Fruit fly (Drosophila melanogaster) whole organism, wandering third instar larva: Measurements from ENCODE around the gene CG32228.

Source experiments
- CG32264 ChIP-seq: fragments of 200-800 bp; sonication (Bioruptor generic); optimal IDR thresholded peaks from 2 replicates; lab custom pipeline; 2016; ENCODE audit warnings: missing biosample characterization, missing genetic modification characterization
- CG9705 ChIP-seq: fragments of 200-800 bp; sonication (Bioruptor generic); optimal IDR thresholded peaks from 2 replicates; lab custom pipeline; 2018; ENCODE audit warnings: missing biosample characterization, mild to moderate bottlenecking, missing genetic modification characterization
- CrebA ChIP-seq: fragments of 200-800 bp; sonication (Bioruptor generic); optimal IDR thresholded peaks from 2 replicates; lab custom pipeline; 2016; ENCODE audit warnings: missing biosample characterization, mild to moderate bottlenecking, missing genetic modification characterization, borderline replicate concordance
- Dfd ChIP-seq: fragments of >200 bp; optimal IDR thresholded peaks from 2 replicates; lab custom pipeline; 2017; ENCODE audit warnings: missing biosample characterization, missing genetic modification characterization
- Dif ChIP-seq: fragments of 200-275, 200-300 bp; sonication (Bioruptor generic); optimal IDR thresholded peaks from 2 replicates; lab custom pipeline; 2018; ENCODE audit warnings: missing biosample characterization, missing genetic modification characterization; ENCODE audit not compliant: partially characterized antibody
- GATAd ChIP-seq: sonication (Bioruptor generic); optimal IDR thresholded peaks from 2 replicates; lab custom pipeline; 2016; ENCODE audit warnings: missing biosample characterization, missing genetic modification characterization
- Hr78 ChIP-seq: fragments of >200 bp; optimal IDR thresholded peaks from 2 replicates; lab custom pipeline; 2017; ENCODE audit warnings: missing biosample characterization, missing genetic modification characterization
- Jra ChIP-seq: sonication (Bioruptor generic); optimal IDR thresholded peaks from 2 replicates; lab custom pipeline; 2016; ENCODE audit warnings: missing biosample characterization, missing genetic modification characterization
- Myc ChIP-seq: fragments of >200 bp; optimal IDR thresholded peaks from 2 replicates; lab custom pipeline; 2017
- Rel ChIP-seq, 2 experiments: fragments of 200-800 bp; sonication (Bioruptor generic) in 1 of 2; optimal IDR thresholded peaks; 2 replicates in 1 of 2; 3 replicates in 1 of 2; lab custom pipeline; 2016 to 2019; ENCODE audit warnings: mild to moderate bottlenecking in 2 of 2, missing biosample characterization in 2 of 2, missing genetic modification characterization in 2 of 2, moderate library complexity in 1 of 2
- Sp1 ChIP-seq: fragments of 200-800 bp; sonication (Bioruptor generic); optimal IDR thresholded peaks from 3 replicates; lab custom pipeline; 2019; ENCODE audit warnings: missing biosample characterization, mild to moderate bottlenecking, missing genetic modification characterization, moderate library complexity
- Vsx2 ChIP-seq: fragments of 200-300, 225-300 bp; sonication (Bioruptor generic); optimal IDR thresholded peaks from 2 replicates; lab custom pipeline; 2018; ENCODE audit warnings: missing biosample characterization, missing genetic modification characterization; ENCODE audit not compliant: partially characterized antibody
- br ChIP-seq: fragments of 200-800 bp; sonication (Bioruptor generic); optimal IDR thresholded peaks from 2 replicates; lab custom pipeline; 2016; ENCODE audit warnings: missing biosample characterization, missing genetic modification characterization
- dl ChIP-seq, 2 experiments: fragments of 175-275, 200-275 bp in 1 of 2; fragments of 200-275 bp in 1 of 2; sonication (Bioruptor generic); optimal IDR thresholded peaks; lab custom pipeline; 2018; ENCODE audit warnings: mild to moderate bottlenecking in 2 of 2, missing biosample characterization in 2 of 2, missing genetic modification characterization in 2 of 2, moderate library complexity in 2 of 2; ENCODE audit not compliant: partially characterized antibody in 2 of 2, insufficient read depth in 1 of 2
- dmrt93B ChIP-seq: fragments of 200-800 bp; sonication (Bioruptor generic); optimal IDR thresholded peaks from 2 replicates; lab custom pipeline; 2018; ENCODE audit warnings: missing biosample characterization, mild to moderate bottlenecking, missing genetic modification characterization
- ey ChIP-seq: fragments of 200-800 bp; sonication (Bioruptor generic); optimal IDR thresholded peaks from 2 replicates; lab custom pipeline; 2016; ENCODE audit warnings: missing biosample characterization, missing genetic modification characterization
- foxo ChIP-seq, 2 experiments: fragments of 200-800 bp; sonication (Bioruptor generic); optimal IDR thresholded peaks; 2 replicates in 1 of 2; 3 replicates in 1 of 2; lab custom pipeline; 2016 to 2017; ENCODE audit warnings: missing biosample characterization in 2 of 2, missing genetic modification characterization in 2 of 2
- fru ChIP-seq: fragments of 200-800 bp; sonication (Bioruptor generic); optimal IDR thresholded peaks from 3 replicates; lab custom pipeline; 2016; ENCODE audit warnings: missing biosample characterization, mild to moderate bottlenecking, missing genetic modification characterization
- h ChIP-seq: fragments of 200-800 bp; sonication (Bioruptor generic); optimal IDR thresholded peaks from 3 replicates; lab custom pipeline; 2016; ENCODE audit warnings: missing biosample characterization, mild to moderate bottlenecking, missing genetic modification characterization
- jim ChIP-seq: fragments of 175-275, 200-325 bp; sonication (Bioruptor generic); optimal IDR thresholded peaks from 2 replicates; lab custom pipeline; 2016; ENCODE audit warnings: missing biosample characterization, mild to moderate bottlenecking, missing genetic modification characterization
- lola ChIP-seq: fragments of >200 bp; optimal IDR thresholded peaks from 2 replicates; lab custom pipeline; 2017; ENCODE audit warnings: missing biosample characterization, missing genetic modification characterization
- rgr ChIP-seq: fragments of 200-800 bp; sonication (Bioruptor generic); optimal IDR thresholded peaks from 3 replicates; lab custom pipeline; 2016; ENCODE audit warnings: missing biosample characterization, mild to moderate bottlenecking, missing genetic modification characterization
- sage ChIP-seq: fragments of 200-800 bp; sonication (Bioruptor generic); optimal IDR thresholded peaks from 2 replicates; lab custom pipeline; 2016; ENCODE audit warnings: missing biosample characterization, mild to moderate bottlenecking, missing genetic modification characterization
- sv ChIP-seq: fragments of 200-800 bp; sonication (Bioruptor generic); optimal IDR thresholded peaks from 3 replicates; lab custom pipeline; 2016; ENCODE audit warnings: missing biosample characterization, missing genetic modification characterization
- usp ChIP-seq: fragments of >200 bp; optimal IDR thresholded peaks from 2 replicates; lab custom pipeline; 2017; ENCODE audit warnings: missing biosample characterization, missing genetic modification characterization
- woc ChIP-seq: sonication (Bioruptor generic); optimal IDR thresholded peaks from 2 replicates; lab custom pipeline; 2016; ENCODE audit warnings: missing biosample characterization, mild to moderate bottlenecking, missing genetic modification characterization

The CG32228 gene

DNA sequence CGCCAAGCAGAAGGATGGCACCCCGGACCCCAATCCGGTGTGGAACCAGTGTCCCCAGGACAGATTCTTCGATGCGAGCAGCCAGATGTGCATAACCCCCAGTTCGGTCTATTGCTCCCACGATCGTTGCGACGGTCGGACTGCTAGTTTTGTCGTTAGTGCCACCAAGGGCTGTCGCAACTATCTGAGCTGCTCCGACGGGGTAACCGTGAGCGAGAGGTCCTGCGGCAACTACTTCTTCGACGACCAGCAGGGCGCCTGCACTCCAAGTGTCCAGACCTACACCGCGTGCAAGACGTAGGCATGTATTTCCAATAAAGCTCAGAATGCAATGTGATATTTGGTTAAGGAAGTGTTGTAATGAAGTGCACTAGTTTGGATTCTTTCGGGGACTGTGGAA is 43.0 kb upstream of the CG32228 start:
- no peak for TF ChIP-seq sage (GFP tag; lab: Kevin White, UChicago)
- no peak for TF ChIP-seq fru (GFP tag; lab: Kevin White, UChicago)

DNA sequence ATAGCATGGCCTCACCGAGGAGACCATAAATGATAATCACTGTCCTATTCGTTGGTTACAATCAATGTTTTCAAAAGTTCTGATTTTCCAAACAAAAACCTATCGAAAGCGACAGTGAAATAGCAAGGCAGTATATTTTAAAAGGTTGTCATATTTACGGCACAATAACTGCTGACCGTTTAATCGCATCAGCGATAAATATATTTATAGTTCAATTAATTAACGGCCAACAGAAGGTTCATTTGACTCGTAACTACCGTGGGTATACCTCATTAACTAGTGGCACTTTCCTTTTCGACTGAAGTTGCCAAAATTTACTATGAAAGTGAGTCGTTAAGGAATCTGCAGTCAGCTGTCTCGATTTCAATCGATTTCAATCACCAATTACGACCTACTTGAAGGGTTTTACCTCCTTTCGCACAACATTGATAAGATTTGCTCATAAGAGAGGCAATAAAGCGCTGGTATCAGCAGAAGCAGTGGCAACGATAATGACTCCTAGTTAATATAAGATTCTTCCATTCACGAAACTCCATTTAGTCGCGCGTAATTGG is 42.1 kb upstream of the CG32228 start, which contains the start of gene CG17147:
Gene CG17147 (plus strand): TSS at position 535 of the 554 bp plus-strand sequence.
- TF ChIP-seq h (GFP tag; lab: Kevin White, UChicago) (no peak), lola (GFP tag; lab: Kevin White, UChicago) (no peak), foxo (GFP tag; optimal IDR thresholded peaks at IDR 0.05; lab: Kevin White, UChicago) (no peak), Dfd (GFP tag; lab: Kevin White, UChicago) (no peak), CrebA (GFP tag; lab: Kevin White, UChicago) (no peak), br (no peak), Dif (GFP tag; lab: Kevin White, UChicago) (no peak), Sp1 (GFP tag; lab: Kevin White, UChicago) (no peak), usp (no peak), CG32264 (no peak)

DNA sequence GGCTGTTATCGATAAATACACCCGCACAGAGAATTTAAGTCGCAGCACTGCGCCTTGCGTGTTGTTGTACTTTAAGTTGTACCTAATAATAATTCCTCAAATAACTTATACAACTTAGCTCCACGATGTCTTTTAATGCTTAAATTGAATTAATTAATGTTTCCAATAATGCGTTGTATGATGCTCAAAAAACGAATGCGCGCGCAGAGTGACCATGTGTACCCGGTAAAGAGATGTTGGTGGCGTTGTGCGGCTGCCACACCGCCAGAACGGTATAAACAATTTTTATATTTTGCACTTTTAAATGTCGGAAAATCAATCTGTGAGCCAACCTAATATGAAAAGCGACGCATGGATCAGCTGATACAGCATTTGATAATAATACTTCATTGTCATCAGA is 39.5 kb upstream of the CG32228 start:
- TF ChIP-seq Dif (GFP tag; lab: Kevin White, UChicago) (peak; percentile 69), Jra (GFP tag; lab: Kevin White, UChicago) (no peak), Myc (lab: Kevin White, UChicago) (peak; percentile 45), dl (GFP tag; optimal IDR thresholded peaks at IDR 0.05; lab: Kevin White, UChicago; ENCODE audit: insufficient read depth in 1 of 2, partially characterized antibody in 2 of 2) (peak in 1 of 2 experiments; percentile 54), Vsx2 (GFP tag; lab: Kevin White, UChicago) (peak; percentile 92), lola (GFP tag; lab: Kevin White, UChicago) (no peak)

DNA sequence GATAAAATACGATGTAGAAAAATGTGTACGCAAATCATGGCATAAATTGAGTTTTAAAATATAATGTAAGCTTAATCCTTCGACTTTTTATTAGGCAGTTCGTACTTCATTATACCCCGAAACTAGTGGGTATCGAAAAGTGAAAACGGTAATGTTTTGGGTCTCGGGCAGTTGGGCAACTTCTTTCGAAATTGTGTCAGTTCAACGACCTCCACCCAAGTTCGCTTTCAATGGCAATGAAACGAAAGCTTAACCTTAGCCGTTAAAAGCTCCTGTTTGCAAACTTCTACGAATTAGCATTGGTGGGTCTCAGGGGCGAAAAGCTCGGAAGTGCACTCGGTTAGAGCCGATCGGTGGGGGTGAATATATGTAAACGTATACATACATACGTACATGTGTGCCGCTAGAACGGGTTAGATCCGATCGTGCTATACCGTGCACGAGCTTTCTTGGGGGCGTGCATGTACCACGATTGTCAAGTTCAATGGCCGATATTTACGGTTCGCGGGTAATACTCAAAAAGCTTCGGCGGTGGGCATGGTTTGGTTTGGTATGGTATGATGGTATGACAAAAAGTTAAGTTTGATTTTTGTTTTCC is 35.3 kb upstream of the CG32228 start:
- peak; percentile 80 for TF ChIP-seq Dif (GFP tag; lab: Kevin White, UChicago)
- TF ChIP-seq Hr78 (GFP tag; lab: Kevin White, UChicago) = no peak
- no peak for TF ChIP-seq CG32264

DNA sequence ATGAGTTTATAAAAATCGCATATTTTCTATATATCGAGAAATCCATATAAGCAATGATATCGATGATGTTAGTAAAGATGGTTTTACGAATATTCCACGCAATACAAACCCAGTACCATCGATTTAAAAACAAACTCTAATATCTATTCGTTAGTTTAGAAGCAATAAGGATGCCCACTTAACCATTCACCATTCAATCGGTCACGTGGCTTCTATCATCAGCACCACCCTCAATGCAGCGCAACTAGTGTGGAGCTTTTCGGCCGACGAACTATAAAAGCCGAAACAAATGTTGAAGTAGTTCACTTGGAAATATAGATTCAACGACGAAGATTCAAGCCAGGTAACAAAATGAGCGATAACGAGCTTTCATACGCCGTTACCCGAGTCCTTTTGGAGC is 34.2 kb upstream of the CG32228 start, which contains the start of gene CG13813:
Gene CG13813 (plus strand): TSS at position 301 of the 400 bp plus-strand sequence.
- TF ChIP-seq CG9705 (GFP tag; lab: Kevin White, UChicago) (no peak), jim (no peak), dmrt93B (GFP tag; lab: Kevin White, UChicago) (no peak), woc (GFP tag; lab: Kevin White, UChicago) (no peak), Jra (GFP tag; lab: Kevin White, UChicago) (no peak), sv (no peak), ey (no peak), GATAd (GFP tag; lab: Kevin White, UChicago) (no peak), rgr (GFP tag; lab: Kevin White, UChicago) (no peak)
- TF ChIP-seq, all 38 proteins: peak for 0

DNA sequence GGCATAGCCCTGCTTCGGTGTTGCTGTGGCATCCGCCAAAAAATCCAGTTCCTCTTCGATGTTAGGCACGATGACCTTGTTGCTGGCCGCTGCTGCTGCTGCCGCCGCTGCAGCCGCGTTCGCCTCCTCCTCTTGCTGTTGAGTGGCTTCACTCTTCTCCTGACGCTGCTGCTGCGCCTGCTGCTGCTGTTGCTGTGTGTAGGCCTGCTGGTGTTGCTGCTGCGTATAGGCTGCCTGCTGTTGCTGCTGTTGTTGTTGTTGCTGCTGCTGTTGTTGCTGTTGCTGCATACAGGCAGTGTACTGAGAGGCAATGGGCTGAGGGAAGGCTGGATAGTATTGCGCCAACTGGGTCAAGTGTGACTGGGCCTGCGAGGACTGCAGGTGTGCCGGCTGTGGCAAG is 28.4 kb upstream of the CG32228 start:
- TF ChIP-seq Dfd (GFP tag; lab: Kevin White, UChicago) = peak; percentile 96
- TF ChIP-seq GATAd (GFP tag; lab: Kevin White, UChicago) = no peak
- TF ChIP-seq Jra (GFP tag; lab: Kevin White, UChicago) = no peak
- no peak for TF ChIP-seq sage (GFP tag; lab: Kevin White, UChicago)

DNA sequence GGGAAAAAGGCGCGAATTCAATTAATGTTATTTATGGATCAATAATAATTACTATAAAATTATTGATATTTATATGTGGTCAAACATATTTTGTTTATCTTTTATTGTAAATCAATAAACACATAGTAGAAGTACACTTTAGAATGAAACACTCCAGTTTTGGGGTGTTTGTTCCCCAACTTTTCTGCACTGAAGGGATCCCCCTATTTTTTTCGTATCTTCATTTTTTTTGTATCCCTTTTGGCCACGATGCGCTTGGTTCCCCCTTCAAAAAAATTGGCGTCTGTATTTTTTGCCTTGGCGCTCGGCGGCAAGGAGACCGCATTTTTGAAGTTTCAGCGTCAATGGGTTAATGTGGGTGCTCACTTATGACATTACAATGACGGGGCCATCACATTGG is 24.9 kb upstream of the CG32228 start, which contains the start of gene Clc:
Gene Clc (plus strand): TSS at position 301 of the 400 bp plus-strand sequence.
- TF ChIP-seq CG9705 (GFP tag; lab: Kevin White, UChicago) = no peak
- TF ChIP-seq Rel (GFP tag; optimal IDR thresholded peaks at IDR 0.05; lab: Kevin White, UChicago) = no peak
- TF ChIP-seq Rel (tag; optimal IDR thresholded peaks at IDR 0.05; lab: Kevin White, UChicago) = peak; percentile 62
